Worm (Caenorhabditis elegans) whole organism, L4 larva: Measurements from ENCODE around the gene yju-2.

Source experiments
- F44E2.7 ChIP-seq: fragments of 200-800 bp; sonication (Bioruptor generic); IDR thresholded peaks from 2 replicates; pipeline ENCODE4 v2.1.2; 2022; ENCODE audit warnings: missing genetic modification characterization, missing compliant biosample characterization
- F49E8.2 ChIP-seq: sonication (generic microtip); optimal IDR thresholded peaks from 2 replicates; lab custom pipeline; 2016; ENCODE audit warnings: missing compliant biosample characterization, mild to moderate bottlenecking, missing genetic modification characterization, borderline replicate concordance
- R02D3.7 ChIP-seq: fragments of 150-350 bp; sonication (generic microtip); optimal IDR thresholded peaks from 3 replicates; lab custom pipeline; 2014; ENCODE audit warnings: missing biosample characterization, missing genetic modification characterization
- Y48G9A.11 ChIP-seq: fragments of 200-800 bp; sonication (Bioruptor generic); IDR thresholded peaks from 2 replicates; pipeline ENCODE4 v1.3.6; 2022; ENCODE audit warnings: missing genetic modification reagents, missing genetic modification characterization, missing compliant biosample characterization
- ZK546.5 ChIP-seq, 2 experiments: sonication (generic microtip); optimal IDR thresholded peaks; 2 replicates each; lab custom pipeline; 2017; ENCODE audit warnings: missing biosample characterization in 2 of 2, missing genetic modification characterization in 2 of 2
- aha-1 ChIP-seq: fragments of 150-350 bp; peaks from one replicate; lab custom pipeline; 2014; ENCODE audit warnings: missing biosample characterization, missing genetic modification characterization
- ama-1 ChIP-seq: fragments of 150-350 bp; optimal IDR thresholded peaks from 2 replicates; lab custom pipeline; 2014; ENCODE audit warnings: inconsistent platforms, mixed read lengths
- cey-2 ChIP-seq: sonication (generic microtip); optimal IDR thresholded peaks from 3 replicates; lab custom pipeline; 2017; ENCODE audit warnings: missing genetic modification characterization, mild to moderate bottlenecking, missing compliant biosample characterization, antibody characterized with exemption, borderline replicate concordance; ENCODE audit not compliant: insufficient read depth
- daf-16 ChIP-seq, 3 experiments: sonication (generic microtip); optimal IDR thresholded peaks; 2 replicates each; lab custom pipeline; 2016 to 2017; ENCODE audit warnings: missing genetic modification characterization in 3 of 3, missing genetic modification reagents in 3 of 3, mild to moderate bottlenecking in 2 of 3, missing compliant biosample characterization in 2 of 3, missing biosample characterization in 1 of 3, moderate library complexity in 1 of 3
- dmd-6 ChIP-seq: fragments of 200-800 bp; sonication (Bioruptor generic); IDR thresholded peaks from 2 replicates; pipeline ENCODE4 v1.3.6; 2022; ENCODE audit warnings: missing genetic modification reagents, missing genetic modification characterization, missing compliant biosample characterization
- dpl-1 ChIP-seq: fragments of 150-350 bp; optimal IDR thresholded peaks from 2 replicates; lab custom pipeline; 2014; ENCODE audit warnings: missing biosample characterization, missing genetic modification reagents, missing genetic modification characterization
- fos-1 ChIP-seq: fragments of 150-350 bp; optimal IDR thresholded peaks from 2 replicates; lab custom pipeline; 2014; ENCODE audit warnings: missing biosample characterization, missing genetic modification characterization
- hif-1 ChIP-seq, 2 experiments: sonication (generic microtip); optimal IDR thresholded peaks; 2 replicates each; lab custom pipeline; 2016 to 2017; ENCODE audit warnings: missing compliant biosample characterization in 2 of 2, missing genetic modification characterization in 2 of 2, missing genetic modification reagents in 2 of 2, missing genotype in 2 of 2, mild to moderate bottlenecking in 1 of 2
- hlh-11 ChIP-seq: fragments of 200-800 bp; sonication (Bioruptor generic); optimal IDR thresholded peaks from 2 replicates; lab custom pipeline; 2018; ENCODE audit warnings: mild to moderate bottlenecking, missing genetic modification characterization, missing compliant biosample characterization
- lim-7 ChIP-seq: fragments of 200-800 bp; sonication (Bioruptor generic); IDR thresholded peaks from 2 replicates; pipeline ENCODE4 v1.3.6; 2022; ENCODE audit warnings: missing genetic modification characterization, missing compliant biosample characterization
- lin-38 ChIP-seq: fragments of 200-800 bp; sonication (Bioruptor generic); IDR thresholded peaks from 2 replicates; pipeline ENCODE4 v1.3.6; 2022; ENCODE audit warnings: missing genetic modification reagents, missing genetic modification characterization, missing compliant biosample characterization
- lin-39 ChIP-seq: fragments of 150-350 bp; optimal IDR thresholded peaks from 2 replicates; lab custom pipeline; 2014; ENCODE audit warnings: missing biosample characterization, missing genetic modification reagents, missing genetic modification characterization
- lir-3 ChIP-seq: sonication (generic microtip); optimal IDR thresholded peaks from 2 replicates; lab custom pipeline; 2016; ENCODE audit warnings: mild to moderate bottlenecking, missing genetic modification characterization, missing compliant biosample characterization
- lsy-2 ChIP-seq, 2 experiments: fragments of 150-350 bp in 1 of 2; sonication (generic microtip) in 1 of 2; optimal IDR thresholded peaks; 2 replicates each; lab custom pipeline; 2014 to 2017; ENCODE audit warnings: missing biosample characterization in 2 of 2, missing genetic modification characterization in 2 of 2
- mes-2 ChIP-seq: sonication (generic microtip); optimal IDR thresholded peaks from 2 replicates; lab custom pipeline; 2016; ENCODE audit warnings: missing genotype, mild to moderate bottlenecking, missing genetic modification characterization, missing compliant biosample characterization; ENCODE audit not compliant: poor library complexity, severe bottlenecking
- nhr-11 ChIP-seq: fragments of 150-350 bp; optimal IDR thresholded peaks from 2 replicates; lab custom pipeline; 2014; ENCODE audit warnings: missing biosample characterization, missing genetic modification characterization
- nhr-28 ChIP-seq: fragments of 150-350 bp; optimal IDR thresholded peaks from 2 replicates; lab custom pipeline; 2014; ENCODE audit warnings: missing biosample characterization, missing genetic modification characterization
- nhr-6 ChIP-seq: fragments of 150-350 bp; optimal IDR thresholded peaks from 2 replicates; lab custom pipeline; 2014; ENCODE audit warnings: missing biosample characterization, missing genetic modification characterization
- php-3 ChIP-seq: fragments of 200-800 bp; sonication (Bioruptor generic); IDR thresholded peaks from 2 replicates; pipeline ENCODE4 v1.3.6; 2022; ENCODE audit warnings: missing genetic modification reagents, missing genetic modification characterization, missing compliant biosample characterization
- pqm-1 ChIP-seq: sonication (generic microtip); optimal IDR thresholded peaks from 2 replicates; lab custom pipeline; 2017; ENCODE audit warnings: missing biosample characterization, missing genetic modification characterization
- unc-62 ChIP-seq, 3 experiments: fragments of 150-350 bp in 1 of 3; sonication (generic microtip); optimal IDR thresholded peaks in 2 of 3; peaks in 1 of 3; 1 replicate in 1 of 3; 2 replicates in 2 of 3; lab custom pipeline; 2014 to 2017; ENCODE audit warnings: missing biosample characterization in 3 of 3, missing genetic modification characterization in 3 of 3, missing genetic modification reagents in 3 of 3, missing genotype in 1 of 3
- zfp-2 ChIP-seq: sonication (generic microtip); optimal IDR thresholded peaks from 2 replicates; lab custom pipeline; 2016; ENCODE audit warnings: mild to moderate bottlenecking, missing genetic modification characterization, missing compliant biosample characterization

yju-2 gene

DNA sequence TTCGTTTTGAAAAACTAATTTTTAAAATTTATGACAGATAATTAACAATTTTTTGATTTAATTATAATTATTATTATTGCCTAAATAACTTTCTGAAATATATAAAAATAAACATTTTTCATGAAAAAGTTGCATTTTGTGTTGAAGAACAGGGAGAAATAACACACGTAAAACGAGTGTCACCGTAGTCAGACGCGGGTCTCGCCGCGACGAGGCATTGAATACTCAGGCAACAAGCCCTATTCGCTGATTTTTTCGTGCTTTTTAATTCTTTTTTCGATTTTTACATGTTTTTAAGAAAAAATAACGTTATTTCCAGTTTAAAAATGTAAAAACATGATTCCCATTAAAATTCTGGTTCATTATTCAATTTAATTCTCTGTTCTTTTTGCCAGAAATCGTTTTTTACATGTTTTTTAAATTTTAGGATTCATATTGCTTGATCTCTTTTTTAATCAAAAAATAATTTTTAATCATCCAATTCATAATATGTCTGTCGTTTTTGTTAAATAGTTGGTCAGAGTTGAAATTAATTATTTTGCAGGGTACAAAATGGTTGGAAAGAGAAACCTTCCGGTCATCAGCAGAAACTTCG is 23.9 kb downstream of the yju-2 start, which contains the start of gene rpl-6 (continued):
- TF ChIP-seq nhr-6 (tag; lab: Kevin White, UChicago) (peak; percentile 90), daf-16 (GFP tag; optimal IDR thresholded peaks at IDR 0.05; lab: Kevin White, UChicago) (no peak), daf-16 (tag; optimal IDR thresholded peaks at IDR 0.05; lab: Kevin White, UChicago) (peak; percentile 85), R02D3.7 (tag; lab: Kevin White, UChicago) (no peak), lin-39 (tag; lab: Kevin White, UChicago) (no peak)

DNA sequence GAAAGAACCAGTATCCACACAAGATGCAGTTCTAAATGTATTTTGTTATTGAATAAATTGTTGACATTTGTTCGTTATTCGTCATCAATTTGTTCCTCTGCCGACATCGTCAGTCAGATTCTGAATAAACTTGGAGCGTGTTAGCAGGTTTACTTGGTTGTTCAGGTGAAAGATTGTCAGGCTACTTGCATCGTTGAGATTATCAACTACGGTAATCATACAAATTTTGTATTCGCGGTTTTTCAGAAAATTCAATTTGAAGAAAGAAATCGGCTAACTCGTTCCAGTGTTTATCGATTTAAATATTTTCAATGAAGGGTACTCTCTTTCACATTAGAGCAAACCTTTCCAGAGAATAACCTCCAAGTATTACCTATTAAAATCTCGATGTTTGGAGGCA is 25.6 kb downstream of the yju-2 start, which contains the start of gene R151.2:
R151.2 (plus strand) TSS at position 247 of the 400 bp plus-strand sequence.
- TF ChIP-seq Y48G9A.11 (GFP tag; lab: Robert Waterston, UW) = peak; percentile 38; the same call in 1 of the 2 replicates
- 0 out of 2 replicates have a peak, but pooled peaks have one; percentile 9 for TF ChIP-seq F44E2.7 (GFP tag; lab: Robert Waterston, UW)
- peak; percentile 65 for TF ChIP-seq ama-1 (lab: Kevin White, UChicago)
- TF ChIP-seq cey-2 = no peak
- peak; percentile 62 for TF ChIP-seq F49E8.2 (tag; lab: Kevin White, UChicago)
- no peak for TF ChIP-seq lir-3 (tag; lab: Kevin White, UChicago)
- TF ChIP-seq lin-38 (GFP tag; lab: Robert Waterston, UW) = peak; percentile 29
- TF ChIP-seq mes-2 (tag; lab: Kevin White, UChicago) = peak; percentile 14

DNA sequence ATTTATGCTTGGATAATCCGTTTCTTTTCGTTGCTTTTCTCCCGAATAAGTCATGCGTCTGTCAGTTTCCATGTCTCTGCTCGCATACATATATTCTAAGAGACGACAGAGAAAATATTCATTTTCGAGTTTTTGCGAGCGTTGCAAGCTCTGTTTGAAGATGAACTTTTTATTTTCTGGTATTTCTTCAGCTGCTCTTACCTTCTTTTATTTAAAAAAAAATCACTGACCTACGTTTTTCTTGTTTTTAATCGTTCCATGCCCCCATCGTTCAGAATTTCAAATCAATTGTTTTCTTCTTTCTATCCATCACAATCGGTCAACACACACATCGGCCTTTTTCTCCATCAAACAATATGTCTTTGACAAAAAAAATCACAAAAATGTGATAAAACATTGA is 26.4 kb downstream of the yju-2 start:
- TF ChIP-seq lim-7 (GFP tag; lab: Robert Waterston, UW) (no peak), aha-1 (peak; percentile 90), hif-1 (tag; optimal IDR thresholded peaks at IDR 0.05; lab: Kevin White, UChicago) (no peak), unc-62 (GFP tag; optimal IDR thresholded peaks at IDR 0.05 in 1 of 2; lab: Kevin White, UChicago) (peak in 1 of 2 experiments; percentile 76), unc-62 (tag; optimal IDR thresholded peaks at IDR 0.05; lab: Kevin White, UChicago) (no peak), mes-2 (tag; lab: Kevin White, UChicago) (peak; percentile 35)

DNA sequence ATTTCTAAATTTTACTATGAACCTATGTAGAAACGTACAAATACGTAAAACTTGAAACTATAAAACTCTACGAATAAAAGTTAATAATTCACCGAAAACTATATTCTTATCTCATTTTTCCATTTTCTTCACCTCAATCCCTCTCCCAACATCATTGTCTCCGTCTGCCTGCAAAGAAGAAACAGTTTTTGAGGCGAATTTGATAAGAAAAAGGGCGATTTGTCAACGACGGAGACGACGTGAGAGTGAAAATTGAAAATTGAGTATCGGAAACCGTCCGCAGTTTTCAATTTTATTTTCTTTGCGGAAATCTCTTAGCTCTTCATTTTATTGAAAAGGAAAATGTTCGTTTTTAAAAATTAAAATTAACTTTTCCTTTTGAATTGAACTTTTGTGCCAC is 27.9 kb downstream of the yju-2 start:
- TF ChIP-seq nhr-11 (tag; lab: Kevin White, UChicago) (no peak), fos-1 (no peak), php-3 (GFP tag; lab: Robert Waterston, UW) (no peak), unc-62 (GFP tag; optimal IDR thresholded peaks at IDR 0.05 in 1 of 2; lab: Kevin White, UChicago) (peak in 1 of 2 experiments; percentile 61), unc-62 (tag; optimal IDR thresholded peaks at IDR 0.05; lab: Kevin White, UChicago) (no peak), ZK546.5 (tag; optimal IDR thresholded peaks at IDR 0.05; lab: Kevin White, UChicago) (no peak), zfp-2 (no peak), nhr-6 (tag; lab: Kevin White, UChicago) (no peak), lir-3 (tag; lab: Kevin White, UChicago) (no peak), daf-16 (GFP tag; optimal IDR thresholded peaks at IDR 0.05; lab: Kevin White, UChicago) (no peak), daf-16 (tag; optimal IDR thresholded peaks at IDR 0.05; lab: Kevin White, UChicago) (peak; percentile 29), F44E2.7 (GFP tag; lab: Robert Waterston, UW) (no peak), hlh-11 (tag; lab: Kevin White, UChicago) (peak; percentile 31), dpl-1 (GFP tag; lab: Kevin White, UChicago) (no peak), pqm-1 (tag; lab: Kevin White, UChicago) (peak; percentile 55), lsy-2 (tag; optimal IDR thresholded peaks at IDR 0.05; lab: Kevin White, UChicago) (no peak), nhr-28 (tag; lab: Kevin White, UChicago) (peak; percentile 36), dmd-6 (GFP tag; lab: Robert Waterston, UW) (peak; percentile 28; the same call in 1 of the 2 replicates)

DNA sequence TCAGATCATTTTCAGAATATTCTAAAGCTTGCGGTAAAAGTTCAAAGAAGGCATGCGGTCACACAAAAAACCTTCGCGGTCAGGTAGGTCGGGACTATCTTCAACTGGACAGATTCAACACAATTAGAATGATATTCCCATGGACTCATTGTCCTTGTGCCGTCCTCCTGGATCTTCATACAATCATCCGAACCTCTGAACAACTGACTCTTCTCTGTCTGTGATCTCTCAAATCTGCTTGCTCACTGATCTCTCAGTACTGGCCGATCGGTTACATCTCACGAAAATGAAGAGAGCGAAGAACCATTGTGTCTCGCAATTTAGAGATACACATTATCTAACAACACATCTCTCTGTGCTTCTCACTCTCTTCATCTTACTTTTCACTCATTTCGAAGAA is 31.4 kb downstream of the yju-2 start:
- TF ChIP-seq unc-62 (GFP tag; optimal IDR thresholded peaks at IDR 0.05 in 1 of 2; lab: Kevin White, UChicago) (peak in 1 of 2 experiments; percentile 54), unc-62 (tag; optimal IDR thresholded peaks at IDR 0.05; lab: Kevin White, UChicago) (no peak), F44E2.7 (GFP tag; lab: Robert Waterston, UW) (no peak)
